Worm (Caenorhabditis elegans): ENCODE measurements around the gene C10A4.6.

ce11 chrX:7400788-7401187 lies 10.4 kb downstream of the C10A4.6 start, which contains the start of gene C10A4.4:
- TF ChIP-seq him-1 (tag; optimal IDR thresholded peaks at IDR 0.05) (no peak), W03F9.2 (tag; optimal IDR thresholded peaks at IDR 0.05) (no peak), dao-5 (tag; optimal IDR thresholded peaks at IDR 0.05) (no peak)
